Worm (Caenorhabditis elegans): ENCODE results near the gene F41H10.1.

F41H10.1 gene

DNA sequence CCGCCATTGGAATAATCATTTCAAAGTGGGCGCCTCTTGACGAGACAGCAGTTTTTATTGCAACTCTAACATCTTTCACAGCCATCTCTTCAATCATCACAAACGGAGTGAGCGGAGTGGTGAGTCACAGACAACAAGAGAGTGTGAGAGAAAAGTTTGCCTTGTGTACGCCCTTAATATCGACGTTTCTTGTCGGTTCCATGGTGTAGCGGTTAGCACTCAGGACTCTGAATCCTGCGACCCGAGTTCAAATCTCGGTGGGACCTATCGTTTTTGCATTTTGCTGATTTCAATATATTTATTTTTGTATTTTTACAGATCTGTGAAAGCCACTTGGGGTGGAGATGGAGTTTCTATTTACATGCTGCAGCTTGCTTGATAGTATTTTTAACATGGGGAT is 48.2 kb upstream of the F41H10.1 start (continued):
- TF ChIP-seq pha-2 (tag; optimal IDR thresholded peaks at IDR 0.05) = peak; percentile 38
- peak; percentile 72 for TF ChIP-seq elt-2 (tag; optimal IDR thresholded peaks at IDR 0.05)
- TF ChIP-seq pat-9 (tag; optimal IDR thresholded peaks at IDR 0.05) = no peak
- TF ChIP-seq ceh-9 (tag; optimal IDR thresholded peaks at IDR 0.05) = no peak
- peak; percentile 78 for TF ChIP-seq gmeb-2 (tag; optimal IDR thresholded peaks at IDR 0.05)
- TF ChIP-seq pag-3 (tag; optimal IDR thresholded peaks at IDR 0.05; ENCODE audit: borderline replicate concordance) = no peak
- TF ChIP-seq nhr-232 (tag; optimal IDR thresholded peaks at IDR 0.05) = peak; percentile 22
- peak; percentile 63 for TF ChIP-seq Y22D7AL.16 (tag; optimal IDR thresholded peaks at IDR 0.05)
- no peak for TF ChIP-seq nhr-11 (tag; optimal IDR thresholded peaks at IDR 0.05)
- TF ChIP-seq sox-2 (GFP tag; IDR thresholded peaks at IDR 0.05) = peak; percentile 22; the same call in 1 of the 2 replicates
- no peak for TF ChIP-seq pros-1 (tag; optimal IDR thresholded peaks at IDR 0.05)
- no peak for TF ChIP-seq ahr-1 (tag; optimal IDR thresholded peaks at IDR 0.05)
- TF ChIP-seq C08G9.2 (tag; optimal IDR thresholded peaks at IDR 0.05) = peak; percentile 43
- TF ChIP-seq ceh-30 (tag; optimal IDR thresholded peaks at IDR 0.05) = no peak
- TF ChIP-seq C38D4.7 (GFP tag; optimal IDR thresholded peaks at IDR 0.05) = no peak
- TF ChIP-seq ama-1 (optimal IDR thresholded peaks at IDR 0.05) = no peak
- peak; percentile 3 for TF ChIP-seq pqm-1 (tag; optimal IDR thresholded peaks at IDR 0.05)
- TF ChIP-seq tbx-7 (tag; optimal IDR thresholded peaks at IDR 0.05) = no peak
- no peak for TF ChIP-seq elt-4 (tag; optimal IDR thresholded peaks at IDR 0.05)
- no peak for TF ChIP-seq dmd-4 (tag; optimal IDR thresholded peaks at IDR 0.05; ENCODE audit: borderline replicate concordance)
- peak; percentile 15 for TF ChIP-seq ceh-24 (tag; optimal IDR thresholded peaks at IDR 0.05)
- TF ChIP-seq ceh-6 (GFP tag; optimal IDR thresholded peaks at IDR 0.05) = no peak
- peak; percentile 57 for TF ChIP-seq ceh-14 (tag; optimal IDR thresholded peaks at IDR 0.05)
- no peak for TF ChIP-seq fkh-10 (GFP tag; optimal IDR thresholded peaks at IDR 0.05)
- peak; percentile 42 for TF ChIP-seq ceh-18 (tag; optimal IDR thresholded peaks at IDR 0.05)
- TF ChIP-seq hlh-15 (tag; optimal IDR thresholded peaks at IDR 0.05) = no peak
- TF ChIP-seq lin-11 (tag; optimal IDR thresholded peaks at IDR 0.05) = peak; percentile 61
- TF ChIP-seq lim-6 (tag; optimal IDR thresholded peaks at IDR 0.05) = no peak

- TF ChIP-seq F13H6.1 (tag; optimal IDR thresholded peaks at IDR 0.05) (no peak), madf-2 (tag; optimal IDR thresholded peaks at IDR 0.05) (no peak), pat-9 (tag; optimal IDR thresholded peaks at IDR 0.05) (no peak), mec-3 (tag; optimal IDR thresholded peaks at IDR 0.05; ENCODE audit: borderline replicate concordance) (no peak), fax-1 (tag; optimal IDR thresholded peaks at IDR 0.05) (no peak), hlh-30 (tag; optimal IDR thresholded peaks at IDR 0.05; ENCODE audit: insufficient read depth) (no peak), ceh-2 (tag; optimal IDR thresholded peaks at IDR 0.05) (no peak), unc-3 (GFP tag; conservative IDR thresholded peaks at IDR 0.05) (no peak), unc-3 (tag; optimal IDR thresholded peaks at IDR 0.05) (no peak), eyg-1 (tag; optimal IDR thresholded peaks at IDR 0.05) (no peak), C08G9.2 (tag; optimal IDR thresholded peaks at IDR 0.05) (no peak), ceh-9 (tag; optimal IDR thresholded peaks at IDR 0.05) (no peak), ceh-31 (tag; optimal IDR thresholded peaks at IDR 0.05) (no peak), tbx-7 (tag; optimal IDR thresholded peaks at IDR 0.05) (no peak)
Measured at ce11 chrIV:5337649-5338048, 45.1 kb upstream of the F41H10.1 start.

- TF ChIP-seq nfya-1 (tag; optimal IDR thresholded peaks at IDR 0.05) (no peak), nhr-11 (tag; optimal IDR thresholded peaks at IDR 0.05) (no peak), ceh-24 (tag; optimal IDR thresholded peaks at IDR 0.05) (no peak), pat-9 (tag; optimal IDR thresholded peaks at IDR 0.05) (no peak), T23F11.4 (GFP tag; optimal IDR thresholded peaks at IDR 0.05) (no peak), rnt-1 (tag; optimal IDR thresholded peaks at IDR 0.05) (no peak), ceh-22 (tag; optimal IDR thresholded peaks at IDR 0.05) (no peak), pha-4 (tag; optimal IDR thresholded peaks at IDR 0.05) (no peak), pros-1 (tag; optimal IDR thresholded peaks at IDR 0.05) (no peak), elt-4 (tag; optimal IDR thresholded peaks at IDR 0.05) (no peak), C38D4.7 (GFP tag; optimal IDR thresholded peaks at IDR 0.05) (no peak), pag-3 (tag; optimal IDR thresholded peaks at IDR 0.05; ENCODE audit: borderline replicate concordance) (no peak), lin-11 (tag; optimal IDR thresholded peaks at IDR 0.05) (no peak), K02D7.2 (tag; optimal IDR thresholded peaks at IDR 0.05) (no peak), F13H6.1 (tag; optimal IDR thresholded peaks at IDR 0.05) (no peak), sox-2 (GFP tag; IDR thresholded peaks at IDR 0.05) (no peak), elt-2 (tag; optimal IDR thresholded peaks at IDR 0.05) (no peak)
Measured at ce11 chrIV:5339255-5339654, 43.5 kb upstream of the F41H10.1 start, which contains the start of gene Y4C6B.2. TSS of gene Y4C6B.2 (plus strand) at chrIV:5339574.
